Worm (Caenorhabditis elegans) whole organism, young adult: ENCODE measurements around the gene tram-1.

Experiments used
- F23B12.7 ChIP-seq: sonication (generic microtip); optimal IDR thresholded peaks from 2 replicates; lab custom pipeline; 2017; ENCODE audit warnings: missing genetic modification characterization, mild to moderate bottlenecking, missing compliant biosample characterization, antibody characterized with exemption, moderate library complexity; ENCODE audit not compliant: insufficient read depth
- F39B2.1 ChIP-seq: fragments of 200-800 bp; sonication (Bioruptor generic); IDR thresholded peaks from 2 replicates; pipeline ENCODE4 v1.3.6; 2022; ENCODE audit warnings: missing genetic modification reagents, missing genetic modification characterization, missing compliant biosample characterization
- F55B11.4 ChIP-seq: sonication (generic microtip); optimal IDR thresholded peaks from 2 replicates; lab custom pipeline; 2016; ENCODE audit warnings: missing compliant biosample characterization, missing genetic modification characterization, borderline replicate concordance; ENCODE audit not compliant: insufficient read depth
- K12H6.12 ChIP-seq: fragments of 200-800 bp; sonication (Bioruptor generic); optimal IDR thresholded peaks from 2 replicates; lab custom pipeline; 2018; ENCODE audit warnings: mild to moderate bottlenecking, missing genetic modification characterization, missing compliant biosample characterization
- Y53F4B.3 ChIP-seq: fragments of 200-800 bp; sonication (Bioruptor generic); IDR thresholded peaks from 2 replicates; pipeline ENCODE4 v1.3.6; 2022; ENCODE audit warnings: missing genetic modification reagents, missing genetic modification characterization, missing compliant biosample characterization
- Y56A3A.18 ChIP-seq: fragments of 200-800 bp; sonication (Bioruptor generic); IDR thresholded peaks from 2 replicates; pipeline ENCODE4 v1.3.6; 2022; ENCODE audit warnings: missing genetic modification reagents, missing genetic modification characterization, missing compliant biosample characterization
- attf-5 ChIP-seq: fragments of 200-800 bp; sonication (Bioruptor generic); optimal IDR thresholded peaks from 2 replicates; lab custom pipeline; 2018; ENCODE audit warnings: mild to moderate bottlenecking, missing genetic modification characterization, missing compliant biosample characterization
- bed-1 ChIP-seq: fragments of 200-800 bp; sonication (Bioruptor generic); IDR thresholded peaks from 2 replicates; pipeline ENCODE4 v1.3.6; 2022; ENCODE audit warnings: missing genetic modification reagents, missing genetic modification characterization, missing compliant biosample characterization
- bed-2 ChIP-seq: fragments of 200-800 bp; sonication (Bioruptor generic); IDR thresholded peaks from 2 replicates; pipeline ENCODE4 v1.3.6; 2022; ENCODE audit warnings: missing genetic modification reagents, missing genetic modification characterization, missing compliant biosample characterization
- ccch-3 ChIP-seq: fragments of 200-800 bp; sonication (Bioruptor generic); optimal IDR thresholded peaks from 2 replicates; lab custom pipeline; 2018; ENCODE audit warnings: mild to moderate bottlenecking, missing genetic modification characterization, missing compliant biosample characterization
- cebp-2 ChIP-seq: fragments of 200-800 bp; sonication (Bioruptor generic); IDR thresholded peaks from 2 replicates; pipeline ENCODE4 v1.3.6; 2022; ENCODE audit warnings: missing genetic modification characterization, missing compliant biosample characterization
- ceh-40 ChIP-seq: fragments of 200-800 bp; sonication (Bioruptor generic); IDR thresholded peaks from 2 replicates; pipeline ENCODE4 v1.3.6; 2022; ENCODE audit warnings: missing genetic modification characterization, missing compliant biosample characterization
- dpff-1 ChIP-seq: sonication (generic microtip); optimal IDR thresholded peaks from 2 replicates; lab custom pipeline; 2017; ENCODE audit warnings: mild to moderate bottlenecking, missing genetic modification characterization, missing compliant biosample characterization
- efl-1 ChIP-seq: fragments of 150-350 bp; optimal IDR thresholded peaks from 2 replicates; lab custom pipeline; 2014; ENCODE audit warnings: missing biosample characterization, missing genetic modification reagents, missing genetic modification characterization
- egrh-3 ChIP-seq: fragments of 200-800 bp; sonication (Bioruptor generic); IDR thresholded peaks from 2 replicates; pipeline ENCODE4 v1.3.6; 2022; ENCODE audit warnings: missing genetic modification reagents, missing genetic modification characterization, missing compliant biosample characterization
- fkh-3 ChIP-seq: sonication (generic microtip); optimal IDR thresholded peaks from 2 replicates; lab custom pipeline; 2016; ENCODE audit warnings: mild to moderate bottlenecking, missing genetic modification characterization, missing compliant biosample characterization
- him-1 ChIP-seq: sonication (generic microtip); optimal IDR thresholded peaks from 2 replicates; lab custom pipeline; 2016; ENCODE audit warnings: missing genotype, missing genetic modification reagents, missing genetic modification characterization, missing compliant biosample characterization
- hlh-12 ChIP-seq: sonication (generic microtip); optimal IDR thresholded peaks from 2 replicates; lab custom pipeline; 2016; ENCODE audit warnings: missing genetic modification characterization, missing compliant biosample characterization
- hmg-1.2 ChIP-seq: fragments of 200-800 bp; sonication (Bioruptor generic); IDR thresholded peaks from 2 replicates; pipeline ENCODE4 v1.3.6; 2022; ENCODE audit warnings: missing genetic modification reagents, missing genetic modification characterization, missing compliant biosample characterization
- hmg-20 ChIP-seq: fragments of 200-800 bp; sonication (Bioruptor generic); IDR thresholded peaks from 2 replicates; pipeline ENCODE4 v1.3.6; 2022; ENCODE audit warnings: missing genetic modification reagents, missing genetic modification characterization, missing compliant biosample characterization
- lag-1 ChIP-seq: fragments of 200-800 bp; sonication (Bioruptor generic); IDR thresholded peaks from 2 replicates; pipeline ENCODE4 v1.3.6; 2022; ENCODE audit warnings: missing genetic modification reagents, missing genetic modification characterization, missing compliant biosample characterization
- let-607 ChIP-seq, 2 experiments: fragments of 200-800 bp in 1 of 2; sonication (Bioruptor generic) in 1 of 2; sonication (generic microtip) in 1 of 2; optimal IDR thresholded peaks; 2 replicates each; lab custom pipeline; 2016 to 2018; ENCODE audit warnings: mild to moderate bottlenecking in 2 of 2, missing compliant biosample characterization in 2 of 2, missing genetic modification characterization in 2 of 2, moderate library complexity in 2 of 2, missing genotype in 1 of 2
- lin-35 ChIP-seq, 3 experiments: fragments of 150-350 bp in 2 of 3; sonication (generic microtip) in 1 of 3; optimal IDR thresholded peaks; 2 replicates each; lab custom pipeline; 2014 to 2018; ENCODE audit warnings: missing biosample characterization in 3 of 3, missing genetic modification characterization in 3 of 3, missing genetic modification reagents in 3 of 3
- lin-54 ChIP-seq: fragments of 200-800 bp; sonication (Bioruptor generic); optimal IDR thresholded peaks from 2 replicates; lab custom pipeline; 2018; ENCODE audit warnings: mild to moderate bottlenecking, missing genetic modification characterization, missing compliant biosample characterization
- lsl-1 ChIP-seq: fragments of 200-800 bp; sonication (Bioruptor generic); optimal IDR thresholded peaks from 2 replicates; lab custom pipeline; 2018; ENCODE audit warnings: mild to moderate bottlenecking, missing genetic modification characterization, moderate library complexity, missing compliant biosample characterization
- madf-10 ChIP-seq: sonication (generic microtip); optimal IDR thresholded peaks from 2 replicates; lab custom pipeline; 2016; ENCODE audit warnings: mild to moderate bottlenecking, missing genetic modification characterization, missing compliant biosample characterization
- nhr-179 ChIP-seq: sonication (generic microtip); optimal IDR thresholded peaks from 2 replicates; lab custom pipeline; 2016; ENCODE audit warnings: mild to moderate bottlenecking, missing genetic modification characterization, missing compliant biosample characterization
- nhr-80 ChIP-seq: sonication (generic microtip); optimal IDR thresholded peaks from 2 replicates; lab custom pipeline; 2016; ENCODE audit warnings: missing genetic modification characterization, missing compliant biosample characterization
- nhr-90 ChIP-seq: sonication (generic microtip); optimal IDR thresholded peaks from 2 replicates; lab custom pipeline; 2016; ENCODE audit warnings: missing genotype, mild to moderate bottlenecking, missing genetic modification characterization, missing compliant biosample characterization
- pbrm-1 ChIP-seq: fragments of 200-800 bp; sonication (Bioruptor generic); IDR thresholded peaks from 2 replicates; pipeline ENCODE4 v1.3.6; 2022; ENCODE audit warnings: missing genetic modification reagents, missing genetic modification characterization, missing compliant biosample characterization
- sea-2 ChIP-seq: fragments of 200-800 bp; sonication (Bioruptor generic); IDR thresholded peaks from 2 replicates; pipeline ENCODE4 v1.3.6; 2022; ENCODE audit warnings: missing genetic modification characterization, missing compliant biosample characterization
- snpc-1.3 ChIP-seq: sonication (generic microtip); optimal IDR thresholded peaks from 2 replicates; lab custom pipeline; 2017; ENCODE audit warnings: missing genetic modification characterization, mild to moderate bottlenecking, missing compliant biosample characterization, antibody characterized with exemption, moderate library complexity, missing genotype, missing genetic modification reagents; ENCODE audit not compliant: insufficient read depth
- snpc-4 ChIP-seq, 5 experiments: fragments of 150-350 bp in 1 of 5; sonication (generic microtip) in 4 of 5; optimal IDR thresholded peaks; 2 replicates each; lab custom pipeline; 2014 to 2018; ENCODE audit warnings: missing genetic modification characterization in 5 of 5, missing biosample characterization in 3 of 5, antibody characterized with exemption in 2 of 5, mild to moderate bottlenecking in 2 of 5, missing compliant biosample characterization in 2 of 5, missing genotype in 2 of 5, moderate library complexity in 2 of 5, missing genetic modification reagents in 1 of 5
- somi-1 ChIP-seq: fragments of 200-800 bp; sonication (Bioruptor generic); optimal IDR thresholded peaks from 2 replicates; lab custom pipeline; 2018; ENCODE audit warnings: mild to moderate bottlenecking, missing genetic modification characterization, missing compliant biosample characterization
- ztf-18 ChIP-seq: sonication (generic microtip); optimal IDR thresholded peaks from 2 replicates; lab custom pipeline; 2016; ENCODE audit warnings: missing genotype, mild to moderate bottlenecking, missing genetic modification characterization, missing compliant biosample characterization
- ztf-25 ChIP-seq: fragments of 200-800 bp; sonication (Bioruptor generic); IDR thresholded peaks from 2 replicates; pipeline ENCODE4 v1.3.6; 2022; ENCODE audit warnings: missing genetic modification reagents, missing genetic modification characterization, missing compliant biosample characterization

tram-1 gene

ce11 chrIV:10230971-10231370 lies 9.9 kb upstream of the tram-1 start, which contains the start of gene F01G10.5:
Gene F01G10.5 (minus strand): TSS chrIV:10231071.
- no peak for TF ChIP-seq bed-1 (GFP tag; lab: Robert Waterston, UW)
- TF ChIP-seq dpff-1, result no peak
- TF ChIP-seq F39B2.1 (GFP tag; lab: Robert Waterston, UW), result no peak
- no peak for TF ChIP-seq bed-2 (GFP tag; lab: Robert Waterston, UW)
- TF ChIP-seq him-1 (tag; lab: Kevin White, UChicago), result no peak
- TF ChIP-seq madf-10 (tag; lab: Kevin White, UChicago), result no peak

- TF ChIP-seq hmg-1.2, result no peak
- TF ChIP-seq nhr-90 (tag; lab: Kevin White, UChicago), result no peak
- no peak for TF ChIP-seq ztf-25 (GFP tag; lab: Robert Waterston, UW)
- no peak for TF ChIP-seq lag-1
- no peak for TF ChIP-seq Y56A3A.18
- TF ChIP-seq lin-35 (GFP tag; optimal IDR thresholded peaks at IDR 0.05; lab: Kevin White, UChicago), result no peak
- TF ChIP-seq ceh-40 (GFP tag; lab: Robert Waterston, UW), result no peak
- TF ChIP-seq egrh-3 (GFP tag; lab: Robert Waterston, UW), result no peak
These were observed 6.4 kb upstream of the tram-1 start, which contains the start of gene F01G10.6 for ce11 chrIV:10227534-10227933. Gene F01G10.6 (minus strand): TSS chrIV:10227634.

- TF ChIP-seq nhr-179 (tag; lab: Kevin White, UChicago) (no peak), lag-1 (no peak), hmg-20 (GFP tag; lab: Robert Waterston, UW) (no peak), sea-2 (no peak), fkh-3 (no peak), nhr-80 (no peak), Y56A3A.18 (no peak), Y53F4B.3 (no peak)
- TF ChIP-seq, all 124 proteins: peak for 0
These were observed 2.6 kb upstream of the tram-1 start, which contains the start of gene nas-12 for ce11 chrIV:10223723-10224122. Gene nas-12 (plus strand): TSS chrIV:10224023.

ce11 chrIV:10222122-10222589 lies 1.1 kb upstream of the tram-1 start, which contains the start of gene C24F3.2:
Gene C24F3.2 (plus strand): TSS chrIV:10222539.
- TF ChIP-seq pbrm-1 (GFP tag; lab: Robert Waterston, UW), result 0 out of 2 replicates have a peak, but pooled peaks have one; percentile 32
- TF ChIP-seq somi-1, result peak; percentile 21
- no peak for TF ChIP-seq cebp-2 (GFP tag; lab: Robert Waterston, UW)
- TF ChIP-seq lin-54 (GFP tag; lab: Kevin White, UChicago), result no peak
- TF ChIP-seq lin-35 (GFP tag; optimal IDR thresholded peaks at IDR 0.05; lab: Kevin White, UChicago), result peak in 1 of 3 experiments; percentile 46
- no peak for TF ChIP-seq ccch-3 (GFP tag; lab: Kevin White, UChicago)
- TF ChIP-seq let-607 (tag; optimal IDR thresholded peaks at IDR 0.05; lab: Kevin White, UChicago), result peak; percentile 98 to 99
- TF ChIP-seq ztf-18, result peak; percentile 30
- peak; percentile 28 for TF ChIP-seq efl-1
- peak; percentile 80; the same call in 1 of the 2 replicates for TF ChIP-seq hmg-1.2
- peak; percentile 79 for TF ChIP-seq attf-5 (GFP tag; lab: Kevin White, UChicago)
- peak; percentile 48 for TF ChIP-seq F23B12.7 (tag; lab: Kevin White, UChicago)
- no peak for TF ChIP-seq snpc-1.3 (tag; lab: Kevin White, UChicago)
- TF ChIP-seq lsl-1 (GFP tag; lab: Kevin White, UChicago), result peak; percentile 27
- no peak for TF ChIP-seq snpc-4 (GFP tag; optimal IDR thresholded peaks at IDR 0.05; lab: Kevin White, UChicago)
- peak in 1 of 4 experiments; percentile 20 for TF ChIP-seq snpc-4 (tag; optimal IDR thresholded peaks at IDR 0.05; lab: Kevin White, UChicago)
- peak; percentile 69 for TF ChIP-seq nhr-80
- TF ChIP-seq K12H6.12 (tag; lab: Kevin White, UChicago), result peak; percentile 74
- TF ChIP-seq hlh-12 (tag; lab: Kevin White, UChicago), result no peak
- no peak for TF ChIP-seq F55B11.4 (tag; lab: Kevin White, UChicago)
